Fruit fly (Drosophila melanogaster) whole organism, embryonic: ENCODE data around the gene sicily.
A peak's percentile ranks its signal among the peaks of the same experiment; 100 is the strongest.

ENCODE experiments used
- Atf3 ChIP-seq: fragments of 200-800 bp; sonication (Bioruptor generic); optimal IDR thresholded peaks from 3 replicates; lab custom pipeline; 2016; ENCODE audit warnings: missing biosample characterization, missing genetic modification characterization
- Awh ChIP-seq: fragments of 200-800 bp; sonication (Bioruptor generic); IDR thresholded peaks from 2 replicates; pipeline ENCODE4, ENCODE4 v1.3.6; 2022; ENCODE audit warnings: missing biosample characterization, missing genetic modification characterization
- CG11504 ChIP-seq: fragments of 200-800 bp; sonication (Bioruptor generic); optimal IDR thresholded peaks from 3 replicates; lab custom pipeline; 2019; ENCODE audit warnings: missing biosample characterization, mild to moderate bottlenecking, missing genetic modification characterization, moderate library complexity
- CG1233 ChIP-seq: fragments of 200-800 bp; sonication (Bioruptor generic); optimal IDR thresholded peaks from 4 replicates; lab custom pipeline; 2018; ENCODE audit warnings: missing biosample characterization, mild to moderate bottlenecking, missing genetic modification characterization
- CG12744 ChIP-seq: fragments of 200-800 bp; sonication (Bioruptor generic); optimal IDR thresholded peaks from 2 replicates; lab custom pipeline; 2016; ENCODE audit warnings: missing biosample characterization, missing genetic modification characterization
- CG16815 ChIP-seq: fragments of 200-800 bp; sonication (Bioruptor generic); optimal IDR thresholded peaks from 3 replicates; lab custom pipeline; 2017; ENCODE audit warnings: missing biosample characterization, mild to moderate bottlenecking, missing genetic modification characterization
- CG17612 ChIP-seq: fragments of 200-800 bp; sonication (Bioruptor generic); IDR thresholded peaks from 2 replicates; pipeline ENCODE4 v1.3.6; 2022; ENCODE audit warnings: missing biosample characterization, missing genetic modification characterization
- CG18011 ChIP-seq: fragments of 200-800 bp; sonication (Bioruptor generic); optimal IDR thresholded peaks from 2 replicates; lab custom pipeline; 2017; ENCODE audit warnings: missing biosample characterization, missing genetic modification characterization, mild to moderate bottlenecking, moderate library complexity, missing genotype
- CG3163 ChIP-seq: fragments of 200-800 bp; sonication (Bioruptor generic); optimal IDR thresholded peaks from 3 replicates; lab custom pipeline; 2016; ENCODE audit warnings: missing biosample characterization, missing genetic modification characterization
- CG32532 ChIP-seq: fragments of 200-800 bp; sonication (Bioruptor generic); IDR thresholded peaks from 2 replicates; pipeline ENCODE4 v1.3.6; 2022; ENCODE audit warnings: missing biosample characterization, missing genetic modification characterization
- CG3281 ChIP-seq: fragments of 200-800 bp; sonication (Bioruptor generic); optimal IDR thresholded peaks from 3 replicates; lab custom pipeline; 2017; ENCODE audit warnings: missing biosample characterization, mild to moderate bottlenecking, missing genetic modification characterization
- CG43689 ChIP-seq: fragments of 200-800 bp; sonication (Bioruptor generic); IDR thresholded peaks from 2 replicates; pipeline ENCODE4 v1.3.6; 2022; ENCODE audit warnings: missing biosample characterization, missing genetic modification characterization
- CG4854 ChIP-seq: fragments of 200-800 bp; sonication (Bioruptor generic); optimal IDR thresholded peaks from 2 replicates; lab custom pipeline; 2016; ENCODE audit warnings: missing biosample characterization, missing genetic modification characterization, inconsistent platforms
- CG6654 ChIP-seq: fragments of 200-800 bp; sonication (Bioruptor generic); optimal IDR thresholded peaks from 2 replicates; lab custom pipeline; 2017; ENCODE audit warnings: missing biosample characterization, mild to moderate bottlenecking, missing genetic modification characterization
- CG7745 ChIP-seq: fragments of 200-800 bp; sonication (Bioruptor generic); optimal IDR thresholded peaks from 2 replicates; lab custom pipeline; 2018; ENCODE audit warnings: missing biosample characterization, mild to moderate bottlenecking, missing genetic modification characterization, moderate library complexity
- CG7928 ChIP-seq: fragments of 200-800 bp; sonication (Bioruptor generic); optimal IDR thresholded peaks from 2 replicates; lab custom pipeline; 2017; ENCODE audit warnings: missing biosample characterization, mild to moderate bottlenecking, missing genetic modification characterization
- CG8388 ChIP-seq: fragments of 200-800 bp; sonication (Bioruptor generic); optimal IDR thresholded peaks from 2 replicates; lab custom pipeline; 2019; ENCODE audit warnings: missing biosample characterization, mild to moderate bottlenecking, missing genetic modification characterization, moderate library complexity
- CoRest ChIP-seq: fragments of 200-800 bp; sonication (Bioruptor generic); optimal IDR thresholded peaks from 3 replicates; lab custom pipeline; 2018; ENCODE audit warnings: missing biosample characterization, mild to moderate bottlenecking, missing genetic modification characterization, moderate library complexity
- Ets97D ChIP-seq: fragments of 200-800 bp; sonication (Bioruptor generic); optimal IDR thresholded peaks from 3 replicates; lab custom pipeline; 2016; ENCODE audit warnings: missing biosample characterization, missing genetic modification characterization
- Hmx ChIP-seq: fragments of 200-800 bp; sonication (Bioruptor generic); optimal IDR thresholded peaks from 2 replicates; lab custom pipeline; 2016; ENCODE audit warnings: missing biosample characterization, missing genetic modification characterization
- Hr3 ChIP-seq: fragments of 200-800 bp; sonication (Bioruptor generic); optimal IDR thresholded peaks from 3 replicates; lab custom pipeline; 2016; ENCODE audit warnings: missing biosample characterization, missing genetic modification characterization
- Mes4 ChIP-seq: fragments of 200-800 bp; sonication (Bioruptor generic); optimal IDR thresholded peaks from 2 replicates; lab custom pipeline; 2016; ENCODE audit warnings: missing biosample characterization, missing genetic modification characterization
- NFAT ChIP-seq: fragments of 200-800 bp; sonication (Bioruptor generic); IDR thresholded peaks from 2 replicates; pipeline ENCODE4 v1.3.6; 2022; ENCODE audit warnings: missing biosample characterization, missing genetic modification characterization
- NK7.1 ChIP-seq: fragments of 200-800 bp; sonication (Bioruptor generic); optimal IDR thresholded peaks from 3 replicates; lab custom pipeline; 2016; ENCODE audit warnings: missing biosample characterization, missing genetic modification characterization
- Rx ChIP-seq: fragments of 200-800 bp; sonication (Bioruptor generic); IDR thresholded peaks from 2 replicates; pipeline ENCODE4 v1.3.6; 2022; ENCODE audit warnings: missing biosample characterization, missing genetic modification characterization
- Spps ChIP-seq: fragments of 200-800 bp; sonication (Bioruptor generic); optimal IDR thresholded peaks from 2 replicates; lab custom pipeline; 2018; ENCODE audit warnings: missing biosample characterization, mild to moderate bottlenecking, missing genetic modification characterization
- al ChIP-seq: fragments of 200-800 bp; sonication (Bioruptor generic); IDR thresholded peaks from 2 replicates; pipeline ENCODE4 v1.3.6; 2022; ENCODE audit warnings: missing biosample characterization, missing genetic modification characterization
- ase ChIP-seq: fragments of 200-800 bp; sonication (Bioruptor generic); IDR thresholded peaks from 3 replicates; pipeline ENCODE4 v1.3.6; 2022; ENCODE audit warnings: missing biosample characterization, missing genetic modification characterization
- bsh ChIP-seq, 2 experiments: fragments of 200-800 bp; sonication (Bioruptor generic); optimal IDR thresholded peaks; 2 replicates each; lab custom pipeline; 2017 to 2018; ENCODE audit warnings: mild to moderate bottlenecking in 2 of 2, missing biosample characterization in 2 of 2, missing genetic modification characterization in 2 of 2, moderate library complexity in 1 of 2
- croc ChIP-seq: fragments of 200-800 bp; sonication (Bioruptor generic); conservative IDR thresholded peaks from 3 replicates; pipeline ENCODE4 v1.3.6; 2022; ENCODE audit warnings: missing biosample characterization, missing genetic modification characterization
- dan ChIP-seq: fragments of 200-800 bp; sonication (Bioruptor generic); IDR thresholded peaks from 2 replicates; pipeline ENCODE4 v1.3.6; 2022; ENCODE audit warnings: missing biosample characterization, missing genetic modification characterization
- danr ChIP-seq: fragments of 200-800 bp; sonication (Bioruptor generic); IDR thresholded peaks from 2 replicates; pipeline ENCODE4 v1.3.6; 2022; ENCODE audit warnings: missing biosample characterization, missing genetic modification characterization
- en ChIP-seq: fragments of 200-800 bp; sonication (Bioruptor generic); optimal IDR thresholded peaks from 2 replicates; lab custom pipeline; 2016; ENCODE audit warnings: missing biosample characterization, missing genetic modification characterization
- esg ChIP-seq: fragments of 200-800 bp; sonication (Bioruptor generic); conservative IDR thresholded peaks from 2 replicates; pipeline ENCODE4 v1.3.6; 2022; ENCODE audit warnings: missing biosample characterization, missing genetic modification characterization
- fd96Cb ChIP-seq: fragments of 200-800 bp; sonication (Bioruptor generic); optimal IDR thresholded peaks from 2 replicates; lab custom pipeline; 2018; ENCODE audit warnings: missing biosample characterization, mild to moderate bottlenecking, missing genetic modification characterization, moderate library complexity
- gem ChIP-seq: fragments of 200-800 bp; sonication (Bioruptor generic); optimal IDR thresholded peaks from 2 replicates; lab custom pipeline; 2019; ENCODE audit warnings: missing biosample characterization, mild to moderate bottlenecking, missing genetic modification characterization, moderate library complexity
- grn ChIP-seq: fragments of 200-800 bp; sonication (Bioruptor generic); optimal IDR thresholded peaks from 3 replicates; lab custom pipeline; 2017; ENCODE audit warnings: missing biosample characterization, missing genetic modification characterization
- gsb-n ChIP-seq: fragments of 200-800 bp; sonication (Bioruptor generic); optimal IDR thresholded peaks from 3 replicates; lab custom pipeline; 2018; ENCODE audit warnings: missing biosample characterization, mild to moderate bottlenecking, missing genetic modification characterization
- hkb ChIP-seq, 2 experiments: fragments of 200-800 bp in 1 of 2; fragments of >200 bp in 1 of 2; sonication (Bioruptor generic) in 1 of 2; IDR thresholded peaks in 1 of 2; optimal IDR thresholded peaks in 1 of 2; 2 replicates each; pipeline versions ENCODE4 v1.3.6 to Lab custom; 2017 to 2022; ENCODE audit warnings: missing biosample characterization in 1 of 2, missing genetic modification characterization in 1 of 2
- kni ChIP-seq: fragments of 200-800 bp; sonication (Bioruptor generic); optimal IDR thresholded peaks from 3 replicates; lab custom pipeline; 2017; ENCODE audit warnings: mild to moderate bottlenecking, missing biosample characterization, missing genetic modification reagents, missing genetic modification characterization
- mirr ChIP-seq: fragments of 200-800 bp; sonication (Bioruptor generic); optimal IDR thresholded peaks from 3 replicates; lab custom pipeline; 2018; ENCODE audit warnings: missing biosample characterization, mild to moderate bottlenecking, missing genetic modification characterization
- otp ChIP-seq: fragments of 200-800 bp; sonication (Bioruptor generic); IDR thresholded peaks from 3 replicates; pipeline ENCODE4, ENCODE4 v1.3.6; 2022; ENCODE audit warnings: missing biosample characterization, missing genetic modification characterization
- row ChIP-seq: fragments of 200-800 bp; sonication (Bioruptor generic); IDR thresholded peaks from 3 replicates; pipeline ENCODE4 v1.3.6; 2022; ENCODE audit warnings: missing biosample characterization, missing genetic modification characterization
- salm ChIP-seq: fragments of 200-800 bp; sonication (Bioruptor generic); optimal IDR thresholded peaks from 2 replicates; lab custom pipeline; 2018; ENCODE audit warnings: missing biosample characterization, mild to moderate bottlenecking, missing genetic modification characterization
- sim ChIP-seq: fragments of 200-800 bp; sonication (Bioruptor generic); IDR thresholded peaks from 2 replicates; pipeline ENCODE4 v1.3.6; 2022; ENCODE audit warnings: missing biosample characterization, missing genetic modification characterization
- sna ChIP-seq: fragments of 200-800 bp; sonication (Bioruptor generic); IDR thresholded peaks from 2 replicates; pipeline ENCODE4 v1.3.6; 2022; ENCODE audit warnings: missing biosample characterization, missing genetic modification characterization; ENCODE audit not compliant: partially characterized antibody
- sr ChIP-seq: fragments of 200-800 bp; sonication (Bioruptor generic); IDR thresholded peaks from 3 replicates; pipeline ENCODE4 v1.3.6; 2022; ENCODE audit warnings: missing biosample characterization, missing genetic modification characterization
- tap ChIP-seq: fragments of 200-800 bp; optimal IDR thresholded peaks from 3 replicates; lab custom pipeline; 2019; ENCODE audit warnings: missing biosample characterization, mild to moderate bottlenecking, missing genetic modification characterization, moderate library complexity
- tna ChIP-seq: fragments of 200-800 bp; sonication (Bioruptor generic); IDR thresholded peaks from 2 replicates; pipeline ENCODE4 v1.3.6; 2022; ENCODE audit warnings: missing biosample characterization, missing genetic modification characterization; ENCODE audit not compliant: partially characterized antibody
- ttk ChIP-seq: fragments of 200-800 bp; sonication (Bioruptor generic); IDR thresholded peaks from 2 replicates; pipeline ENCODE4 v2.1.2; 2022; ENCODE audit warnings: missing biosample characterization, missing genetic modification characterization
- wor ChIP-seq: fragments of 200-800 bp; sonication (Bioruptor generic); IDR thresholded peaks from 2 replicates; pipeline ENCODE4 v1.3.6; 2022; ENCODE audit warnings: missing biosample characterization, missing genetic modification characterization

The sicily gene

dm6 chrX:11848507-11849264 is 42.8 kb upstream of the sicily start (continued):
- TF ChIP-seq sr (GFP tag; lab: Robert Waterston, UW) (no peak), CG12744 (GFP tag; lab: Kevin White, UChicago) (no peak), salm (peak; percentile 8), Mes4 (GFP tag; lab: Kevin White, UChicago) (no peak), Rx (no peak), sna (GFP tag; lab: Robert Waterston, UW) (no peak), Ets97D (no peak), CG43689 (GFP tag; lab: Robert Waterston, UW) (no peak), otp (GFP tag; lab: Robert Waterston, UW) (0 out of 3 replicates have a peak, but pooled peaks have one; percentile 20), Spps (tag; lab: Kevin White, UChicago) (no peak), CoRest (tag; lab: Kevin White, UChicago) (peak; percentile 60), esg (0 out of 2 replicates have a peak, but pooled peaks have one; percentile 21), danr (GFP tag; lab: Robert Waterston, UW) (no peak), bsh (GFP tag; optimal IDR thresholded peaks at IDR 0.05; lab: Kevin White, UChicago) (peak in 1 of 2 experiments; percentile 7), kni (GFP tag; lab: Kevin White, UChicago) (no peak), CG11504 (tag; lab: Kevin White, UChicago) (peak; percentile 76), fd96Cb (tag; lab: Kevin White, UChicago) (peak; percentile 52), wor (no peak), hkb (optimal IDR thresholded peaks at IDR 0.05; lab: Kevin White, UChicago) (no peak), hkb (GFP tag; IDR thresholded peaks at IDR 0.05; lab: Robert Waterston, UW) (peak; percentile 70), en (GFP tag; lab: Kevin White, UChicago) (no peak), CG7745 (tag; lab: Kevin White, UChicago) (no peak), ase (GFP tag; lab: Robert Waterston, UW) (no peak), CG16815 (GFP tag; lab: Kevin White, UChicago) (no peak), CG3163 (no peak), croc (GFP tag; lab: Robert Waterston, UW) (no peak), ttk (GFP tag; lab: Robert Waterston, UW) (no peak), gem (tag; lab: Kevin White, UChicago) (peak; percentile 71), Atf3 (GFP tag; lab: Kevin White, UChicago) (no peak), CG1233 (GFP tag; lab: Kevin White, UChicago) (peak; percentile 16), grn (GFP tag; lab: Kevin White, UChicago) (no peak), CG8388 (GFP tag; lab: Kevin White, UChicago) (peak; percentile 37), Hmx (no peak), dan (no peak), Hr3 (peak; percentile 6), gsb-n (tag; lab: Kevin White, UChicago) (peak; percentile 5), tna (GFP tag; lab: Robert Waterston, UW) (no peak)

dm6 chrX:11849267-11849666 is 42.3 kb upstream of the sicily start:
- TF ChIP-seq tap (no peak), mirr (GFP tag; lab: Kevin White, UChicago) (no peak), row (GFP tag; lab: Robert Waterston, UW) (0 out of 3 replicates have a peak, but pooled peaks have one; percentile 7), sim (GFP tag; lab: Robert Waterston, UW) (no peak), NFAT (no peak), NK7.1 (GFP tag; lab: Kevin White, UChicago) (no peak), CG18011 (GFP tag; lab: Kevin White, UChicago) (no peak), CG7928 (GFP tag; lab: Kevin White, UChicago) (no peak), CG6654 (GFP tag; lab: Kevin White, UChicago) (no peak), CG4854 (no peak), al (GFP tag; lab: Robert Waterston, UW) (peak; percentile 17; the same call in 1 of the 2 replicates), Awh (GFP tag; lab: Robert Waterston, UW) (0 out of 2 replicates have a peak, but pooled peaks have one; percentile 30), CG32532 (GFP tag; lab: Robert Waterston, UW) (0 out of 2 replicates have a peak, but pooled peaks have one; percentile 7), CG17612 (GFP tag; lab: Robert Waterston, UW) (no peak), CG3281 (GFP tag; lab: Kevin White, UChicago) (no peak)
